Fruit fly (Drosophila melanogaster) whole organism, embryonic: ENCODE data around the gene CG15142.

Experiments
- CG10321 ChIP-seq: fragments of 200-800 bp; sonication (Bioruptor generic); IDR thresholded peaks from 2 replicates; pipeline ENCODE4 v1.3.6; 2022; ENCODE audit warnings: missing biosample characterization, missing genetic modification characterization
- CG10565 ChIP-seq: fragments of 200-800 bp; sonication (Bioruptor generic); optimal IDR thresholded peaks from 3 replicates; lab custom pipeline; 2016; ENCODE audit warnings: missing biosample characterization, mild to moderate bottlenecking, missing genetic modification characterization
- CG11504 ChIP-seq: fragments of 200-800 bp; sonication (Bioruptor generic); optimal IDR thresholded peaks from 3 replicates; lab custom pipeline; 2019; ENCODE audit warnings: missing biosample characterization, mild to moderate bottlenecking, missing genetic modification characterization, moderate library complexity
- CG11696 ChIP-seq: fragments of 200-800 bp; sonication (Bioruptor generic); IDR thresholded peaks from 2 replicates; pipeline ENCODE4 v1.3.6; 2022; ENCODE audit warnings: missing biosample characterization, missing genetic modification characterization
- CG12744 ChIP-seq: fragments of 200-800 bp; sonication (Bioruptor generic); optimal IDR thresholded peaks from 2 replicates; lab custom pipeline; 2016; ENCODE audit warnings: missing biosample characterization, missing genetic modification characterization
- CG14014 ChIP-seq: fragments of 200-800 bp; sonication (Bioruptor generic); IDR thresholded peaks from 2 replicates; pipeline ENCODE4 v1.3.6; 2022; ENCODE audit warnings: missing biosample characterization, missing genetic modification characterization
- CG16815 ChIP-seq: fragments of 200-800 bp; sonication (Bioruptor generic); optimal IDR thresholded peaks from 3 replicates; lab custom pipeline; 2017; ENCODE audit warnings: missing biosample characterization, mild to moderate bottlenecking, missing genetic modification characterization
- CG2199 ChIP-seq: fragments of 200-800 bp; sonication (Bioruptor generic); IDR thresholded peaks from 3 replicates; pipeline ENCODE4 v1.3.6; 2022; ENCODE audit warnings: missing biosample characterization, missing genetic modification characterization
- CG2712 ChIP-seq: fragments of 200-800 bp; optimal IDR thresholded peaks from 3 replicates; lab custom pipeline; 2019; ENCODE audit warnings: missing biosample characterization, mild to moderate bottlenecking, missing genetic modification characterization, moderate library complexity
- CG31388 ChIP-seq: fragments of 200-800 bp; sonication (Bioruptor generic); optimal IDR thresholded peaks from 2 replicates; lab custom pipeline; 2016; ENCODE audit warnings: missing biosample characterization, missing genetic modification characterization
- CG34224 ChIP-seq: fragments of 200-800 bp; sonication (Bioruptor generic); IDR thresholded peaks from 3 replicates; pipeline ENCODE4 v1.3.6; 2022; ENCODE audit warnings: missing biosample characterization, missing genetic modification characterization; ENCODE audit not compliant: partially characterized antibody
- CG4328 ChIP-seq: fragments of 200-800 bp; sonication (Bioruptor generic); optimal IDR thresholded peaks from 3 replicates; lab custom pipeline; 2017; ENCODE audit warnings: missing biosample characterization, missing genetic modification reagents, missing genetic modification characterization
- CG4820 ChIP-seq: fragments of 200-800 bp; sonication (Bioruptor generic); optimal IDR thresholded peaks from 3 replicates; lab custom pipeline; 2016; ENCODE audit warnings: missing biosample characterization, missing genetic modification characterization
- CG4854 ChIP-seq: fragments of 200-800 bp; sonication (Bioruptor generic); optimal IDR thresholded peaks from 2 replicates; lab custom pipeline; 2016; ENCODE audit warnings: missing biosample characterization, missing genetic modification characterization, inconsistent platforms
- CG6175 ChIP-seq: fragments of 200-800 bp; sonication (Bioruptor generic); IDR thresholded peaks from 3 replicates; pipeline ENCODE4 v1.3.6; 2022; ENCODE audit warnings: missing biosample characterization, missing genetic modification characterization
- CG6654 ChIP-seq: fragments of 200-800 bp; sonication (Bioruptor generic); optimal IDR thresholded peaks from 2 replicates; lab custom pipeline; 2017; ENCODE audit warnings: missing biosample characterization, mild to moderate bottlenecking, missing genetic modification characterization
- D19B ChIP-seq: fragments of 200-800 bp; sonication (Bioruptor generic); optimal IDR thresholded peaks from 2 replicates; lab custom pipeline; 2017; ENCODE audit warnings: missing biosample characterization, mild to moderate bottlenecking, missing genetic modification characterization
- Doc3 ChIP-seq: fragments of 200-800 bp; sonication (Bioruptor generic); IDR thresholded peaks from 3 replicates; pipeline ENCODE4 v1.3.6; 2022; ENCODE audit warnings: missing biosample characterization, missing genetic modification characterization; ENCODE audit not compliant: partially characterized antibody
- Fer3 ChIP-seq: fragments of 200-800 bp; sonication (Bioruptor generic); optimal IDR thresholded peaks from 2 replicates; lab custom pipeline; 2018; ENCODE audit warnings: missing biosample characterization, mild to moderate bottlenecking, missing genetic modification characterization, moderate library complexity
- HLH3B ChIP-seq: fragments of 200-800 bp; sonication (Bioruptor generic); IDR thresholded peaks from 2 replicates; pipeline ENCODE4 v1.3.6; 2022; ENCODE audit warnings: missing biosample characterization, missing genetic modification characterization
- HmgZ ChIP-seq: fragments of 200-800 bp; sonication (Bioruptor generic); optimal IDR thresholded peaks from 2 replicates; lab custom pipeline; 2018; ENCODE audit warnings: missing biosample characterization, mild to moderate bottlenecking, missing genetic modification characterization
- Lpt ChIP-seq: fragments of >200 bp; optimal IDR thresholded peaks from 2 replicates; lab custom pipeline; 2018; ENCODE audit warnings: missing biosample characterization, missing genetic modification characterization
- Meics ChIP-seq: fragments of 200-800 bp; sonication (Bioruptor generic); optimal IDR thresholded peaks from 2 replicates; lab custom pipeline; 2017; ENCODE audit warnings: missing biosample characterization, mild to moderate bottlenecking, missing genetic modification characterization
- Myb ChIP-seq: fragments of 200-800 bp; sonication (Bioruptor generic); optimal IDR thresholded peaks from 2 replicates; lab custom pipeline; 2016; ENCODE audit warnings: missing biosample characterization, missing genetic modification characterization
- Oli ChIP-seq: fragments of 200-800 bp; sonication (Bioruptor generic); optimal IDR thresholded peaks from 2 replicates; lab custom pipeline; 2018; ENCODE audit warnings: missing biosample characterization, mild to moderate bottlenecking, missing genetic modification characterization, moderate library complexity
- Scr ChIP-seq: fragments of 200-800 bp; sonication (Bioruptor generic); IDR thresholded peaks from 2 replicates; pipeline ENCODE4 v1.3.6; 2022; ENCODE audit warnings: missing biosample characterization, missing genetic modification characterization; ENCODE audit not compliant: partially characterized antibody
- Sry-β ChIP-seq: fragments of 200-800 bp; sonication (Bioruptor generic); optimal IDR thresholded peaks from 2 replicates; lab custom pipeline; 2018; ENCODE audit warnings: missing biosample characterization, mild to moderate bottlenecking, missing genetic modification characterization, moderate library complexity
- Stat92E ChIP-seq, 3 experiments: fragments of >200 bp in 2 of 3; fragments of 200-800 bp in 1 of 3; sonication (Bioruptor generic) in 1 of 3; optimal IDR thresholded peaks; 2 replicates each; lab custom pipeline; 2017 to 2019; ENCODE audit warnings: missing biosample characterization in 3 of 3, missing genetic modification characterization in 3 of 3, mild to moderate bottlenecking in 1 of 3, moderate library complexity in 1 of 3
- dan ChIP-seq: fragments of 200-800 bp; sonication (Bioruptor generic); IDR thresholded peaks from 2 replicates; pipeline ENCODE4 v1.3.6; 2022; ENCODE audit warnings: missing biosample characterization, missing genetic modification characterization
- fd96Cb ChIP-seq: fragments of 200-800 bp; sonication (Bioruptor generic); optimal IDR thresholded peaks from 2 replicates; lab custom pipeline; 2018; ENCODE audit warnings: missing biosample characterization, mild to moderate bottlenecking, missing genetic modification characterization, moderate library complexity
- grau ChIP-seq: fragments of 200-800 bp; optimal IDR thresholded peaks from 3 replicates; lab custom pipeline; 2019; ENCODE audit warnings: missing biosample characterization, mild to moderate bottlenecking, missing genetic modification characterization, moderate library complexity
- gt ChIP-seq: fragments of 200-800 bp; sonication (Bioruptor generic); IDR thresholded peaks from 2 replicates; pipeline ENCODE4 v1.3.6; 2022; ENCODE audit warnings: missing biosample characterization, missing genetic modification characterization
- hkb ChIP-seq, 2 experiments: fragments of 200-800 bp in 1 of 2; fragments of >200 bp in 1 of 2; sonication (Bioruptor generic) in 1 of 2; IDR thresholded peaks in 1 of 2; optimal IDR thresholded peaks in 1 of 2; 2 replicates each; pipeline versions ENCODE4 v1.3.6 to Lab custom; 2017 to 2022; ENCODE audit warnings: missing biosample characterization in 1 of 2, missing genetic modification characterization in 1 of 2
- jing ChIP-seq: fragments of 200-800 bp; sonication (Bioruptor generic); optimal IDR thresholded peaks from 2 replicates; lab custom pipeline; 2018; ENCODE audit warnings: missing biosample characterization, mild to moderate bottlenecking, missing genetic modification characterization
- lmd ChIP-seq: fragments of 200-800 bp; sonication (Bioruptor generic); IDR thresholded peaks from 2 replicates; pipeline ENCODE4 v1.3.6; 2022; ENCODE audit warnings: missing biosample characterization, missing genetic modification characterization
- repo ChIP-seq: fragments of 200-800 bp; sonication (Bioruptor generic); optimal IDR thresholded peaks from 2 replicates; lab custom pipeline; 2016; ENCODE audit warnings: missing biosample characterization, missing genetic modification characterization
- sc ChIP-seq, 3 experiments: fragments of >200 bp in 2 of 3; fragments of 200-800 bp in 1 of 3; sonication (Bioruptor generic) in 1 of 3; optimal IDR thresholded peaks; 2 replicates in 2 of 3; 3 replicates in 1 of 3; lab custom pipeline; 2017; ENCODE audit warnings: mild to moderate bottlenecking in 1 of 3, missing biosample characterization in 1 of 3, missing genetic modification characterization in 1 of 3, missing genetic modification reagents in 1 of 3
- scrt ChIP-seq: fragments of 200-800 bp; sonication (Bioruptor generic); optimal IDR thresholded peaks from 2 replicates; lab custom pipeline; 2018; ENCODE audit warnings: missing biosample characterization, mild to moderate bottlenecking, missing genetic modification characterization, moderate library complexity
- sd ChIP-seq: fragments of 200-800 bp; sonication (Bioruptor generic); optimal IDR thresholded peaks from 3 replicates; lab custom pipeline; 2018; ENCODE audit warnings: missing biosample characterization, mild to moderate bottlenecking, missing genetic modification characterization, moderate library complexity
- sens ChIP-seq: fragments of 200-800 bp; sonication (Bioruptor generic); peaks from one replicate; lab custom pipeline; 2016; ENCODE audit warnings: missing biosample characterization, missing genetic modification characterization
- sens-2 ChIP-seq: fragments of 200-800 bp; sonication (Bioruptor generic); IDR thresholded peaks from 2 replicates; pipeline ENCODE4 v1.3.6; 2022; ENCODE audit warnings: missing biosample characterization, missing genetic modification characterization
- sna ChIP-seq: fragments of 200-800 bp; sonication (Bioruptor generic); IDR thresholded peaks from 2 replicates; pipeline ENCODE4 v1.3.6; 2022; ENCODE audit warnings: missing biosample characterization, missing genetic modification characterization; ENCODE audit not compliant: partially characterized antibody
- sug ChIP-seq: fragments of 200-800 bp; optimal IDR thresholded peaks from 2 replicates; lab custom pipeline; 2019; ENCODE audit warnings: missing biosample characterization, mild to moderate bottlenecking, missing genetic modification characterization, moderate library complexity
- tgo ChIP-seq: fragments of 200-800 bp; sonication (Bioruptor generic); IDR thresholded peaks from 3 replicates; pipeline ENCODE4 v1.3.6; 2022; ENCODE audit warnings: missing biosample characterization, missing genetic modification characterization
- tll ChIP-seq, 2 experiments: fragments of 200-800 bp in 1 of 2; fragments of >200 bp in 1 of 2; sonication (Bioruptor generic) in 1 of 2; optimal IDR thresholded peaks; 2 replicates each; lab custom pipeline; 2017 to 2019; ENCODE audit warnings: missing biosample characterization in 2 of 2, missing genetic modification characterization in 2 of 2, mild to moderate bottlenecking in 1 of 2, moderate library complexity in 1 of 2
- tup ChIP-seq: fragments of 200-800 bp; sonication (Bioruptor generic); optimal IDR thresholded peaks from 2 replicates; lab custom pipeline; 2016; ENCODE audit warnings: missing biosample characterization, mild to moderate bottlenecking, missing genetic modification characterization, moderate library complexity
- zen2 ChIP-seq: fragments of 200-800 bp; sonication (Bioruptor generic); IDR thresholded peaks from 3 replicates; pipeline ENCODE4 v1.3.6; 2022; ENCODE audit warnings: missing biosample characterization, missing genetic modification characterization; ENCODE audit not compliant: partially characterized antibody

CG15142 gene

DNA sequence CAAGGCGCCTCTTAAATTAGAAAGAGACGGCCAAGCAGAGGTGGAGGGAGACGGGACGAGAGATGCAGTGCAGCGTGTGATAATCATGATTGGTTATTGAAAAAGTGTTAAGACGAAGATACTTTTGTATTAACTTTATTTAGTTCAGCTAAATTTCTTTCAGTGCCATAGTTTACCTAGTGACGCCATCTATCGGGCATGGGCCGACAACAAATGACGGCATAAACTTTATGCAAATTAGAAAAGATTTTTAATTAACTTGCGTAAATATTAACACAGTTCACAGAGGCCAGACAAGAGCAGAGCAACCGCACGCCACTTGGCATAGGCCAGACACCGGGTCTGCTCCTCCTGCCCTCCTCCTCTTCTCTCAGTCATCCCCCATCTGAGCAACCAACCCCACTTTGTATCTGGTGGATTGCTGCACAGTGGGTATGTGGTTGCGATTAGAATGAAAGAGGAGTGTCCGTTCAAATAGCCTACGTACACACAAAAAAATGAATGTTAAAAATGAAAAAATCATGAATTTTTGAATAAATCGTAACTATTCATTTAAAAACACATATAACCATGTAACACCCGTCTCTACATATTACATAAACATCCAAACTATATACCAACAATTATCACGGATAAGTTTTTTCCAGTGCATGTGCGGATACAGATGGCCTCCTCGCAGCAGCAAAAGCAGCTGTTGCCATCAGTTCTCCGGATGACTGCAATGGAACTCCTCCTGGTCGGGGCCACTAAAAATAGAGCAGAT is 32.5 kb downstream of the CG15142 start (continued):
- TF ChIP-seq Lpt (GFP tag; lab: Kevin White, UChicago) (no peak), CG11696 (GFP tag; lab: Robert Waterston, UW) (peak; percentile 57), Doc3 (GFP tag; lab: Robert Waterston, UW) (no peak), Meics (GFP tag; lab: Kevin White, UChicago) (peak; percentile 78), sna (GFP tag; lab: Robert Waterston, UW) (no peak), grau (tag; lab: Kevin White, UChicago) (peak; percentile 82), Scr (GFP tag; lab: Robert Waterston, UW) (no peak), Stat92E (GFP tag; optimal IDR thresholded peaks at IDR 0.05; lab: Kevin White, UChicago) (no peak), Fer3 (tag; lab: Kevin White, UChicago) (peak; percentile 76), sens (GFP tag; lab: Kevin White, UChicago) (peak; percentile 98), CG10321 (0 out of 2 replicates have a peak, but pooled peaks have one; percentile 23), CG10565 (GFP tag; lab: Kevin White, UChicago) (peak; percentile 7), HmgZ (tag; lab: Kevin White, UChicago) (peak; percentile 73), repo (GFP tag; lab: Kevin White, UChicago) (peak; percentile 70), CG6175 (GFP tag; lab: Robert Waterston, UW) (0 out of 3 replicates have a peak, but pooled peaks have one; percentile 35), CG34224 (no peak), CG6654 (peak; percentile 61), zen2 (GFP tag; lab: Robert Waterston, UW) (no peak), sens-2 (peak; percentile 56; the same call in 1 of the 2 replicates), CG14014 (peak; percentile 60; the same call in 1 of the 2 replicates), CG31388 (peak; percentile 55), CG11504 (tag; lab: Kevin White, UChicago) (peak; percentile 88), scrt (GFP tag; lab: Kevin White, UChicago) (peak; percentile 71), sd (tag; lab: Kevin White, UChicago) (no peak), tgo (GFP tag; lab: Robert Waterston, UW) (peak; percentile 80), CG16815 (GFP tag; lab: Kevin White, UChicago) (peak; percentile 63), fd96Cb (tag; lab: Kevin White, UChicago) (peak; percentile 87), hkb (optimal IDR thresholded peaks at IDR 0.05; lab: Kevin White, UChicago) (no peak), hkb (GFP tag; IDR thresholded peaks at IDR 0.05; lab: Robert Waterston, UW) (peak; percentile 87), Myb (GFP tag; lab: Kevin White, UChicago) (peak; percentile 49), dan (no peak; the same call in 1 of the 2 replicates), tup (GFP tag; lab: Kevin White, UChicago) (peak; percentile 27), CG2712 (tag; lab: Kevin White, UChicago) (peak; percentile 88), CG4328 (GFP tag; lab: Kevin White, UChicago) (peak; percentile 74), HLH3B (GFP tag; lab: Robert Waterston, UW) (peak; percentile 87), CG12744 (GFP tag; lab: Kevin White, UChicago) (peak; percentile 52), sc (optimal IDR thresholded peaks at IDR 0.05; lab: Kevin White, UChicago) (no peak), sc (GFP tag; optimal IDR thresholded peaks at IDR 0.05; lab: Kevin White, UChicago) (peak; percentile 73), D19B (GFP tag; lab: Kevin White, UChicago) (peak; percentile 38), lmd (GFP tag; lab: Robert Waterston, UW) (peak; percentile 76), CG2199 (GFP tag; lab: Robert Waterston, UW) (0 out of 3 replicates have a peak, but pooled peaks have one; percentile 49), sug (no peak), gt (GFP tag; lab: Robert Waterston, UW) (0 out of 2 replicates have a peak, but pooled peaks have one; percentile 17), Oli (tag; lab: Kevin White, UChicago) (peak; percentile 82), CG4820 (peak; percentile 75), Sry-β (GFP tag; lab: Kevin White, UChicago) (peak; percentile 27), tll (GFP tag; optimal IDR thresholded peaks at IDR 0.05; lab: Kevin White, UChicago) (no peak), jing (GFP tag; lab: Kevin White, UChicago) (peak; percentile 69), CG4854 (GFP tag; lab: Kevin White, UChicago) (peak; percentile 58)
